Fruit fly (Drosophila melanogaster): ENCODE data around the gene CG5112.
A peak's percentile ranks its signal among the peaks of the same experiment; 100 is the strongest.

The CG5112 gene

DNA sequence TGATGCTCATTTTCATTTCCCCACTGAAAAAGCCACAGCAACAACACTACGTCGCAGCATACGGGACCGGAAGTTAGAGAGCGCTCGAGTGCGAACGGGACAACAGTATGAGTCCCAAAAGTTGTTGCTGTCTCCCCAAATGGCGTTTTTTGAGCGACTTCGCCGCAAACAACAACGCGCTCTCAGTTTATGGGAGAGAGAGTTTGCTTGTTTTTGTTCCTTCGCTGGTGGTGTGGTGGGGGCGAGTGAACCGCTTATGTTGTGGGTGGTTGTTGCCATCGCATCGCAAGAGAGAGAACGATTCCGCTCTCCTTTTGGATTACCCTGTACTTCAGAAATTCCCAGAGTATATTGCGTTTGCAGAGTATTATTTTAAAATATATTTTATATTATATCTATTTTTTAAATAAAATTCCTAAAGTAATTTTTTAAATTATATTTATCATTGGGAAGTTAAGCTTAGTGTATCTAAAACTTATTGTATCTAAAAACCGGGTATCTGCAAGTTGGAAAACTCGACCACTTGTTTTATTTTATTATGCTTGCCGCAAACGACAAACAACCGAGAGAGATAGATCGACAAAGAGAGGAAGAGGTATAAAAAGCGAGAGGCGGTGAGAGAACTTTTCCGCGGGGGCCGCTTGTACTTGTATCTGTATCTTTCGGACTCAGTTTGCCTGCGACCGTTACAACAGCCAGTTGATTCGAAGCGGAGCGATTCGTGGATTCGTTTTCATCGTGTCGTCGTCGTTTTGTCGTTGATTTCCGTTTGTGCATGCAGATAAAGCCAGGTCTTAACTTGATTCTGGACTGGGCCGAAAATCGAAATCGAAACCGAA, 24.4 kb downstream of the CG5112 start, which contains the start of gene msi (continued):
- TF ChIP-seq CG8924 (tag; optimal IDR thresholded peaks at IDR 0.05), result peak; percentile 100
- TF ChIP-seq Gug (GFP tag; IDR thresholded peaks at IDR 0.05), result peak; percentile 96
- TF ChIP-seq Dfd (GFP tag; optimal IDR thresholded peaks at IDR 0.05), result no peak
- TF ChIP-seq Neu2 (GFP tag; optimal IDR thresholded peaks at IDR 0.05; ENCODE audit: borderline replicate concordance), result no peak
- peak; percentile 97 for TF ChIP-seq CG10654 (GFP tag; optimal IDR thresholded peaks at IDR 0.05)
- TF ChIP-seq crc (GFP tag; optimal IDR thresholded peaks at IDR 0.05), result peak; percentile 35
- peak; percentile 100 for TF ChIP-seq dmrt99B (tag; optimal IDR thresholded peaks at IDR 0.05)
- TF ChIP-seq CG14014 (GFP tag; IDR thresholded peaks at IDR 0.05), result peak; percentile 98
- TF ChIP-seq CG16815 (GFP tag; optimal IDR thresholded peaks at IDR 0.05), result peak; percentile 97
- peak; percentile 84 for TF ChIP-seq Hsf (GFP tag; optimal IDR thresholded peaks at IDR 0.05)
- TF ChIP-seq CG13624 (GFP tag; optimal IDR thresholded peaks at IDR 0.05), result peak; percentile 69
- TF ChIP-seq dysf (GFP tag; IDR thresholded peaks at IDR 0.05), result peak; percentile 99

DNA sequence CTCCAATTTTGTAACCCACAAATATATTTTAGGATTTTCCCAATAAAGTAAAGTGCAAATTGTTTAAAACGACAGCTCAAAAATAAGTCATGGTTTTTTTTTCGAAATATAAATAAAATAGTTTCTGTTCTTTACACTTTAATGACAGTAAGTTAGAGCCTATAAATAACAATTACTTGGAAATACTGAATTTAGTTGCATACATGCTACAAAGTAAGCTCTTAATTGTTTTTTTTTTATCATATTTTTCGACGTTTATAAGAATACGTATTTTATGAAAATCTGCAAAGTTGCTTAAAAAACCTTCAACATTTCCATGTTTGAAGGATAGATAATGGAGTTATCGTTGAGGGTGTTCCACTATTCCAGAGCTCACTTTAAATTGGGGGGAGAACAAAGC, 26.3 kb downstream of the CG5112 start:
- no peak for TF ChIP-seq CG12744 (GFP tag; optimal IDR thresholded peaks at IDR 0.05)
- TF ChIP-seq Camta (GFP tag; optimal IDR thresholded peaks at IDR 0.05), result no peak
- TF ChIP-seq NC2α (GFP tag; optimal IDR thresholded peaks at IDR 0.05), result no peak
- peak; percentile 39 for TF ChIP-seq sens (GFP tag)
- TF ChIP-seq CG8281 (tag; optimal IDR thresholded peaks at IDR 0.05), result no peak
- TF ChIP-seq Ets65A (GFP tag), result no peak
- peak; percentile 13 for TF ChIP-seq grau (tag; optimal IDR thresholded peaks at IDR 0.05)
- TF ChIP-seq pum (GFP tag; optimal IDR thresholded peaks at IDR 0.05), result no peak

DNA sequence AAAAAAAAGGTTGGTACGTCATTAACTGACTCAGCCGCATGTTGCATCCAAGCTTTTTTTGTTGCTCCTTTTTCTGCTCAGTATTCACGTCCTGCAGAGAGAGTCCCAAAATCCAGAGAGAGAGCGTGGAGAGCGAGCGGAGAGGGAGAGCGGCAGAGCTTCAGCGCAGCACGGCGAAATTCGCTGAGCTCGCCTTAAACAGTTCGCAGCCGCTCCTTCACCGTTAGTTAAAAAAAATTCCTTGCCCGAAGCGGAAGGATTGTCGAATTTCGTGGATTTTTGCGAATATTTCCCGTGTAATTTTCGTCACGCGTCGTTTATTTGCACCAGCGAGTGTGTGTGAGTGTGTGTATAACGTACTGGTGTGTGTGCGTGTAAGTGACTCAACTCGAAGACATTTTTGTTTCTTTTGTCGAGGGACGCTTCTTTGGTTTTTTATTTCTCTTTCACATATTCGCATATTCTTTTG, 26.9 kb downstream of the CG5112 start:
- TF ChIP-seq CG9932 (GFP tag; IDR thresholded peaks at IDR 0.05) (0 out of 2 replicates have a peak, but pooled peaks have one; percentile 8), Deaf1 (tag; optimal IDR thresholded peaks at IDR 0.05) (peak; percentile 21), chm (GFP tag; IDR thresholded peaks at IDR 0.05) (0 out of 2 replicates have a peak, but pooled peaks have one; percentile 29), sd (tag; optimal IDR thresholded peaks at IDR 0.05) (no peak), sqz (GFP tag; optimal IDR thresholded peaks at IDR 0.05) (peak; percentile 65), ci (GFP tag; IDR thresholded peaks at IDR 0.05) (no peak), Jarid2 (GFP tag; optimal IDR thresholded peaks at IDR 0.05) (peak; percentile 73), mam (GFP tag; optimal IDR thresholded peaks at IDR 0.05) (no peak), abd-A (tag; optimal IDR thresholded peaks at IDR 0.05) (peak; percentile 43), bsh (GFP tag; optimal IDR thresholded peaks at IDR 0.05) (peak in 1 of 2 experiments; percentile 42), Drgx (GFP tag; IDR thresholded peaks at IDR 0.05) (0 out of 2 replicates have a peak, but pooled peaks have one; percentile 16), prd (optimal IDR thresholded peaks at IDR 0.05) (no peak), prd (GFP tag; IDR thresholded peaks at IDR 0.05) (no peak), Trl (optimal IDR thresholded peaks at IDR 0.05) (peak; percentile 80 to 83), Trl (GFP tag; optimal IDR thresholded peaks at IDR 0.05) (peak; percentile 5), Elba2 (GFP tag; optimal IDR thresholded peaks at IDR 0.05) (no peak), pros (GFP tag; optimal IDR thresholded peaks at IDR 0.05) (peak; percentile 13), BEAF-32 (GFP tag; optimal IDR thresholded peaks at IDR 0.05) (no peak), CG3995 (GFP tag; optimal IDR thresholded peaks at IDR 0.05) (no peak), CG3847 (GFP tag; IDR thresholded peaks at IDR 0.05) (no peak), nom (GFP tag; optimal IDR thresholded peaks at IDR 0.05) (peak; percentile 37), CG31224 (GFP tag; IDR thresholded peaks at IDR 0.05) (0 out of 2 replicates have a peak, but pooled peaks have one; percentile 6), pfk (GFP tag; optimal IDR thresholded peaks at IDR 0.05) (no peak), HmgZ (tag; optimal IDR thresholded peaks at IDR 0.05) (no peak), CG17359 (tag; optimal IDR thresholded peaks at IDR 0.05) (no peak)
